Worm (Caenorhabditis elegans) whole organism, L4 larva: ENCODE measurements around the gene F10A3.17.

Experiments used
- D1046.2 ChIP-seq: fragments of 200-800 bp; sonication (Bioruptor generic); IDR thresholded peaks from 2 replicates; pipeline ENCODE4 v1.3.6; 2022; ENCODE audit warnings: missing genetic modification characterization, missing compliant biosample characterization
- F26F4.8 ChIP-seq: fragments of 200-800 bp; sonication (Bioruptor generic); conservative IDR thresholded peaks from 2 replicates; pipeline ENCODE4 v1.3.6; 2022; ENCODE audit warnings: missing genetic modification characterization, missing compliant biosample characterization
- F44E2.7 ChIP-seq: fragments of 200-800 bp; sonication (Bioruptor generic); IDR thresholded peaks from 2 replicates; pipeline ENCODE4 v2.1.2; 2022; ENCODE audit warnings: missing genetic modification characterization, missing compliant biosample characterization
- Y48G9A.11 ChIP-seq: fragments of 200-800 bp; sonication (Bioruptor generic); IDR thresholded peaks from 2 replicates; pipeline ENCODE4 v1.3.6; 2022; ENCODE audit warnings: missing genetic modification reagents, missing genetic modification characterization, missing compliant biosample characterization
- Y75B8A.6 ChIP-seq: fragments of 200-800 bp; sonication (Bioruptor generic); IDR thresholded peaks from 2 replicates; pipeline ENCODE4 v1.3.6; 2022; ENCODE audit warnings: missing genetic modification reagents, missing genetic modification characterization, missing compliant biosample characterization
- ZK337.2 ChIP-seq: fragments of 200-800 bp; sonication (Bioruptor generic); IDR thresholded peaks from 2 replicates; pipeline ENCODE4 v1.3.6; 2022; ENCODE audit warnings: missing genetic modification reagents, missing genetic modification characterization, missing compliant biosample characterization
- ZK546.5 ChIP-seq, 2 experiments: sonication (generic microtip); optimal IDR thresholded peaks; 2 replicates each; lab custom pipeline; 2017; ENCODE audit warnings: missing biosample characterization in 2 of 2, missing genetic modification characterization in 2 of 2
- aha-1 ChIP-seq: fragments of 150-350 bp; peaks from one replicate; lab custom pipeline; 2014; ENCODE audit warnings: missing biosample characterization, missing genetic modification characterization
- ceh-28 ChIP-seq: fragments of 150-350 bp; optimal IDR thresholded peaks from 2 replicates; lab custom pipeline; 2014; ENCODE audit warnings: missing biosample characterization, missing genetic modification reagents, missing genetic modification characterization
- ces-1 ChIP-seq: fragments of 150-350 bp; sonication (generic microtip); optimal IDR thresholded peaks from 4 replicates; lab custom pipeline; 2014; ENCODE audit warnings: missing biosample characterization, missing genetic modification reagents, missing genetic modification characterization
- daf-16 ChIP-seq, 3 experiments: sonication (generic microtip); optimal IDR thresholded peaks; 2 replicates each; lab custom pipeline; 2016 to 2017; ENCODE audit warnings: missing genetic modification characterization in 3 of 3, missing genetic modification reagents in 3 of 3, mild to moderate bottlenecking in 2 of 3, missing compliant biosample characterization in 2 of 3, missing biosample characterization in 1 of 3, moderate library complexity in 1 of 3
- dmd-6 ChIP-seq: fragments of 200-800 bp; sonication (Bioruptor generic); IDR thresholded peaks from 2 replicates; pipeline ENCODE4 v1.3.6; 2022; ENCODE audit warnings: missing genetic modification reagents, missing genetic modification characterization, missing compliant biosample characterization
- egl-43 ChIP-seq: fragments of 200-800 bp; sonication (Bioruptor generic); IDR thresholded peaks from 2 replicates; pipeline ENCODE4 v1.3.6; 2022; ENCODE audit warnings: missing genetic modification reagents, missing genetic modification characterization, missing compliant biosample characterization
- fkh-10 ChIP-seq: fragments of 150-350 bp; optimal IDR thresholded peaks from 2 replicates; lab custom pipeline; 2014; ENCODE audit warnings: missing biosample characterization, missing genetic modification reagents, missing genetic modification characterization
- hlh-11 ChIP-seq: fragments of 200-800 bp; sonication (Bioruptor generic); optimal IDR thresholded peaks from 2 replicates; lab custom pipeline; 2018; ENCODE audit warnings: mild to moderate bottlenecking, missing genetic modification characterization, missing compliant biosample characterization
- hlh-30 ChIP-seq: sonication (generic microtip); optimal IDR thresholded peaks from 2 replicates; lab custom pipeline; 2017; ENCODE audit warnings: antibody characterized with exemption, mild to moderate bottlenecking, missing genetic modification characterization, missing compliant biosample characterization; ENCODE audit not compliant: insufficient read depth
- hmg-1.1 ChIP-seq: fragments of 200-800 bp; sonication (Bioruptor generic); IDR thresholded peaks from 2 replicates; pipeline ENCODE4 v1.3.6; 2022; ENCODE audit warnings: missing genetic modification reagents, missing genetic modification characterization, missing compliant biosample characterization
- lin-15B ChIP-seq: fragments of 150-350 bp; sonication (generic microtip); optimal IDR thresholded peaks from 3 replicates; lab custom pipeline; 2014; ENCODE audit warnings: missing biosample characterization, missing genetic modification characterization
- lin-29 ChIP-seq: fragments of 200-800 bp; sonication (Bioruptor generic); IDR thresholded peaks from 2 replicates; pipeline ENCODE4 v1.3.6; 2022; ENCODE audit warnings: missing genetic modification reagents, missing genetic modification characterization, missing compliant biosample characterization
- mdt-29 ChIP-seq: fragments of 200-800 bp; sonication (Bioruptor generic); IDR thresholded peaks from 2 replicates; pipeline ENCODE4 v1.3.6; 2022; ENCODE audit warnings: missing genetic modification reagents, missing genetic modification characterization, missing compliant biosample characterization
- mxl-3 ChIP-seq: fragments of 200-800 bp; sonication (Bioruptor generic); optimal IDR thresholded peaks from 2 replicates; lab custom pipeline; 2018; ENCODE audit warnings: mild to moderate bottlenecking, missing genetic modification characterization, missing compliant biosample characterization
- nhr-11 ChIP-seq: fragments of 150-350 bp; optimal IDR thresholded peaks from 2 replicates; lab custom pipeline; 2014; ENCODE audit warnings: missing biosample characterization, missing genetic modification characterization
- nhr-111 ChIP-seq: fragments of 200-800 bp; sonication (Bioruptor generic); optimal IDR thresholded peaks from 2 replicates; lab custom pipeline; 2018; ENCODE audit warnings: mild to moderate bottlenecking, missing genetic modification characterization, missing compliant biosample characterization
- nhr-237 ChIP-seq: sonication (generic microtip); optimal IDR thresholded peaks from 2 replicates; lab custom pipeline; 2017; ENCODE audit warnings: missing biosample characterization, missing genetic modification characterization
- nhr-25 ChIP-seq: sonication (generic microtip); optimal IDR thresholded peaks from 2 replicates; lab custom pipeline; 2017; ENCODE audit warnings: missing genetic modification characterization, mild to moderate bottlenecking, missing compliant biosample characterization, antibody characterized with exemption, moderate library complexity, borderline replicate concordance; ENCODE audit not compliant: insufficient read depth
- nhr-28 ChIP-seq: fragments of 150-350 bp; optimal IDR thresholded peaks from 2 replicates; lab custom pipeline; 2014; ENCODE audit warnings: missing biosample characterization, missing genetic modification characterization
- nhr-77 ChIP-seq: fragments of 150-350 bp; optimal IDR thresholded peaks from 2 replicates; lab custom pipeline; 2014; ENCODE audit warnings: missing biosample characterization, missing genetic modification characterization
- pha-4 ChIP-seq, 2 experiments: fragments of 150-350 bp in 1 of 2; fragments of 200-800 bp in 1 of 2; sonication (Bioruptor generic) in 1 of 2; IDR thresholded peaks in 1 of 2; optimal IDR thresholded peaks in 1 of 2; 2 replicates each; pipeline versions ENCODE4 v1.3.6 to Lab custom; 2014 to 2022; ENCODE audit warnings: missing genetic modification characterization in 2 of 2, missing genetic modification reagents in 2 of 2, missing biosample characterization in 1 of 2, missing compliant biosample characterization in 1 of 2
- pqm-1 ChIP-seq: sonication (generic microtip); optimal IDR thresholded peaks from 2 replicates; lab custom pipeline; 2017; ENCODE audit warnings: missing biosample characterization, missing genetic modification characterization
- saeg-2 ChIP-seq: fragments of 200-800 bp; sonication (Bioruptor generic); IDR thresholded peaks from 2 replicates; pipeline ENCODE4 v1.3.6; 2022; ENCODE audit warnings: missing genetic modification reagents, missing genetic modification characterization, missing compliant biosample characterization
- skn-1 ChIP-seq: fragments of 150-350 bp; optimal IDR thresholded peaks from 2 replicates; lab custom pipeline; 2014; ENCODE audit warnings: missing biosample characterization, missing genetic modification characterization
- spr-1 ChIP-seq: sonication (generic microtip); optimal IDR thresholded peaks from 2 replicates; lab custom pipeline; 2016; ENCODE audit warnings: mild to moderate bottlenecking, missing genetic modification characterization, missing compliant biosample characterization
- unc-62 ChIP-seq, 3 experiments: fragments of 150-350 bp in 1 of 3; sonication (generic microtip); optimal IDR thresholded peaks in 2 of 3; peaks in 1 of 3; 1 replicate in 1 of 3; 2 replicates in 2 of 3; lab custom pipeline; 2014 to 2017; ENCODE audit warnings: missing biosample characterization in 3 of 3, missing genetic modification characterization in 3 of 3, missing genetic modification reagents in 3 of 3, missing genotype in 1 of 3
- zfp-2 ChIP-seq: sonication (generic microtip); optimal IDR thresholded peaks from 2 replicates; lab custom pipeline; 2016; ENCODE audit warnings: mild to moderate bottlenecking, missing genetic modification characterization, missing compliant biosample characterization
- zip-2 ChIP-seq: fragments of 150-350 bp; optimal IDR thresholded peaks from 2 replicates; lab custom pipeline; 2014; ENCODE audit warnings: missing biosample characterization, missing genetic modification characterization

Gene F10A3.17

DNA sequence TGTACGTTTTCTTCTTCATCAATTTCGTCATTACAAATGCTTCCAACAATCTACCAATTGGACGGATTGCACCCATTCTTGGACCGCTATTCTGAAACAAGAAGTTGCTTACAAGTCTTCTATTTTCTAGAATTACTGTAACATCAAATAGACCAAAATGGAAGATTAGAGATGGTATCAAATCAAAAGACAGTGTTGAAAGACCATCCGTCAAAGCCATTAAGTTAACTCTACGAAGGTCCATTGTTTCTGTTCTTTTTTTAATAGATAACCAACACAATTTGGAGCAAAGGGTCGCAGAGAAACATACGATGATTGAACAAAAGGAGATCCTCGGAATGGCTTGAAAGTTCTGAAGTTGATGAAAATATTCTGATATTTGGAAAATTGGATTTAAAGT is 14.5 kb downstream of the F10A3.17 start:
- TF ChIP-seq Y75B8A.6 (GFP tag; lab: Robert Waterston, UW) (no peak), aha-1 (tag; lab: Kevin White, UChicago) (no peak), unc-62 (GFP tag; optimal IDR thresholded peaks at IDR 0.05 in 1 of 2; lab: Kevin White, UChicago) (peak in 1 of 2 experiments; percentile 91), unc-62 (tag; optimal IDR thresholded peaks at IDR 0.05; lab: Kevin White, UChicago) (no peak), ZK337.2 (GFP tag; lab: Robert Waterston, UW) (no peak), D1046.2 (GFP tag; lab: Robert Waterston, UW) (no peak)

DNA sequence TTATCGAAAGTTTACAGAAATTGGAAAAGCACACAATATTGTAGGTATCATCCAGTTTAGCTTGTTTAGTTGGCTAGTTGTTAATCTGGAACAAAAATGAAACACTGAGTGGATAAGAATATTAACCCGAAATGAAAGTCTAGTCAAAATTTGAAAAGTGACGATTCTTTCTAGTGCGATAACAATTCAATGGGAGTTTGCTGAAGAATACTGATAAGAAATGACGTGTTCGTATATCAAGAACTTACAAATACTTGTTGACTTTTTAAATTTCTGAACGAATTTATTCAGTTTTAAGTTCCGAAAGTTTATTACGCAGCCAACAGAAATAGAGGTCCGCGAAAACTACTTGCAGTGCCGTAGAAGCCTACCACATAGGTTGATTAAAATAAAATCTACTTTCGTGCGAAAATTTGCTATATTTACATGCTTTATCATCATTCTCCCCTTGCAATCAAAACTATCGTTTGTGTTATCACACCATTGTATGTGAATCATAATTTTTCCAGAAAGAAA is 16.4 kb downstream of the F10A3.17 start, which contains the start of gene fbxa-88:
fbxa-88 (minus strand) TSS at position 51 of the 516 bp plus-strand sequence.
- no peak for TF ChIP-seq nhr-25 (tag; lab: Kevin White, UChicago)
- TF ChIP-seq nhr-28 (tag; lab: Kevin White, UChicago) = peak; percentile 66
- TF ChIP-seq dmd-6 (GFP tag; lab: Robert Waterston, UW) = peak; percentile 52; the same call in 1 of the 2 replicates
- no peak for TF ChIP-seq ces-1
- peak; percentile 42 for TF ChIP-seq pqm-1
- peak; percentile 41 for TF ChIP-seq nhr-77 (tag; lab: Kevin White, UChicago)
- TF ChIP-seq hlh-11 (tag; lab: Kevin White, UChicago) = no peak
- no peak for TF ChIP-seq F44E2.7 (GFP tag; lab: Robert Waterston, UW)
- peak in 1 of 2 experiments; percentile 4 for TF ChIP-seq unc-62 (GFP tag; optimal IDR thresholded peaks at IDR 0.05 in 1 of 2; lab: Kevin White, UChicago)
- no peak for TF ChIP-seq unc-62 (tag; optimal IDR thresholded peaks at IDR 0.05; lab: Kevin White, UChicago)
- no peak for TF ChIP-seq nhr-237 (tag; lab: Kevin White, UChicago)
- TF ChIP-seq Y75B8A.6 (GFP tag; lab: Robert Waterston, UW) = no peak

DNA sequence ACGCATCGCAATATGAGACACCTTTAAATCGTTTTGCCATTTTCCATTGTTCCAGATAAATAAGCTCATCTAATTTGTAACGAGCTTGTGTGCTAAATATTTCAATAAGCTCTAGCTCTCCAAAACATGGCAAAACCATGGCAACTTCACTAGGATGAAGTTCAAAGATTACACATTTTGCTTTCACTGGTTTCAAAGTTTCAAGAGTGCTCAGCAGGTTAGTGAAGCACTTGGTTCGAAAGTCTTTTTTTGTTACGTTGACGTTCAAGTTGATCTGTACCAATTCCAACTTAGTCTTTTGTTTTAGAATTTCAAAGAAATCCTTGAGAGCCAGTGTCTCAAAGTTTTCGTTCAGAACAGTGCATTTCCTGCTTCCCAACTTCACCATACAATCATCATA is 17.1 kb downstream of the F10A3.17 start, which contains the start of gene fbxa-18:
fbxa-18 (plus strand) TSS at position 301 of the 400 bp plus-strand sequence.
- no peak for TF ChIP-seq hlh-11 (tag; lab: Kevin White, UChicago)
- TF ChIP-seq lin-29 (GFP tag; lab: Robert Waterston, UW) = no peak
- TF ChIP-seq mdt-29 (GFP tag; lab: Robert Waterston, UW) = no peak
- no peak for TF ChIP-seq mxl-3 (GFP tag; lab: Kevin White, UChicago)
- TF ChIP-seq ceh-28 (tag; lab: Kevin White, UChicago) = no peak
- no peak for TF ChIP-seq ces-1
- no peak for TF ChIP-seq spr-1 (tag; lab: Kevin White, UChicago)
- no peak for TF ChIP-seq egl-43 (GFP tag; lab: Robert Waterston, UW)
- no peak for TF ChIP-seq F44E2.7 (GFP tag; lab: Robert Waterston, UW)
- no peak for TF ChIP-seq zip-2 (tag; lab: Kevin White, UChicago)
- no peak for TF ChIP-seq hlh-30 (tag; lab: Kevin White, UChicago)
- TF ChIP-seq pha-4 (GFP tag; IDR thresholded peaks at IDR 0.05; lab: Robert Waterston, UW) = no peak
- TF ChIP-seq pha-4 (tag; optimal IDR thresholded peaks at IDR 0.05; lab: Kevin White, UChicago) = no peak
- TF ChIP-seq hmg-1.1 (GFP tag; lab: Robert Waterston, UW) = no peak
- TF ChIP-seq fkh-10 (GFP tag; lab: Kevin White, UChicago) = no peak
- no peak for TF ChIP-seq nhr-111 (GFP tag; lab: Kevin White, UChicago)

DNA sequence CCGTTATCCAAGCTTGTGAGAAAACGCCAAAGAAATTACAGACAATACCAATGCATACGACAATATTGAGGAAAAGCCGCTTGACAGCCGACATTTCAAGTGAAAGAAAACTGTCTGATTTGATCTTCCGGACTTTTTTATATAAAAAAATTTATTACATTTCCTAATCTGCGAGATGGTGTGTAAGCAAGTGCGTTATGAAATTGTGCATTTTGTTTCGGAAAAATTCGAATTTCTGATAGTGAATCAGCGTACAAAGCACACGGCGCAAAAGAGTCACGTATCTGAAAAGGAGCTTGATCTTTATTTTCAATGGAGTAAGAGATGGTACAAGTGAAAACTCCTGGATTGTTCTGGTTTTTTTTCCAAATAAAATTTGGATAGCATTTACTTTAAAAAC is 18.4 kb downstream of the F10A3.17 start, which contains the start of gene clc-32:
clc-32 (minus strand) TSS at position 101 of the 400 bp plus-strand sequence.
- TF ChIP-seq lin-15B (tag; lab: Kevin White, UChicago) = no peak
- TF ChIP-seq dmd-6 (GFP tag; lab: Robert Waterston, UW) = no peak
- no peak for TF ChIP-seq zfp-2 (tag; lab: Kevin White, UChicago)
- TF ChIP-seq fkh-10 (GFP tag; lab: Kevin White, UChicago) = no peak
- TF ChIP-seq ZK546.5 (tag; optimal IDR thresholded peaks at IDR 0.05; lab: Kevin White, UChicago) = no peak
- no peak for TF ChIP-seq skn-1 (tag; lab: Kevin White, UChicago)
- TF ChIP-seq lin-29 (GFP tag; lab: Robert Waterston, UW) = no peak
- no peak for TF ChIP-seq Y48G9A.11 (GFP tag; lab: Robert Waterston, UW)
- no peak for TF ChIP-seq mdt-29 (GFP tag; lab: Robert Waterston, UW)
- no peak for TF ChIP-seq saeg-2 (GFP tag; lab: Robert Waterston, UW)
- TF ChIP-seq nhr-11 (tag; lab: Kevin White, UChicago) = no peak
- no peak for TF ChIP-seq daf-16 (GFP tag; optimal IDR thresholded peaks at IDR 0.05; lab: Kevin White, UChicago)
- TF ChIP-seq daf-16 (tag; optimal IDR thresholded peaks at IDR 0.05; lab: Kevin White, UChicago) = no peak
- no peak for TF ChIP-seq F26F4.8
- TF ChIP-seq, all 104 proteins: peak for 0
